Worm (Caenorhabditis elegans): ENCODE data around the gene C33D9.3.

Gene C33D9.3

ce11 chrIV:8772800-8773256, 19.9 kb downstream of the C33D9.3 start, which contains the start of gene F20C5.6:
F20C5.6 (minus strand) TSS chrIV:8773206.
- TF ChIP-seq rnt-1 (tag; optimal IDR thresholded peaks at IDR 0.05) (no peak), efl-1 (optimal IDR thresholded peaks at IDR 0.05) (no peak), efl-1 (GFP tag; optimal IDR thresholded peaks at IDR 0.05 in 1 of 2) (peak in 1 of 2 experiments; percentile 26)

DNA sequence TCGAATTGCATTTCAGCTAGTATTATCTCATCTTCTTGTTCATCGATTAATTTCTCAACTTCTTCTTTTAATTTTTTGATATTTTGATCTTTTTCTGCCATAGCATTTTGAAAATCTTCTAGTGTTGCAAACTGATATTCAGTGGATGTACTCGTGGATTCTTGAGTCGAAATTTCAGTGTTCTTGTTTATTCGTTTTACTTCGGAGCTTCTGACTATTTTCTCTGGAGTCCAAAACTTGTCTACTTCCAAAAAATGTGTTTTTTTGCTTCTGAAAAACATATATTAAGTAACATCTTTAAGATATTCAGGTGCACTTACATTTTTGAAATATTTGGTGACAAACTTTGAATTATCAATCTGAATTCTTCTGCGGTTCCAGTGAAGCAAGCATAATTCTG, 23.2 kb downstream of the C33D9.3 start, which contains the start of gene F20C5.5:
TSS of gene F20C5.5 (minus strand) at position 101 of the 400 bp plus-strand sequence.
- no peak for TF ChIP-seq efl-3 (GFP tag; optimal IDR thresholded peaks at IDR 0.05)
- no peak for TF ChIP-seq ama-1 (optimal IDR thresholded peaks at IDR 0.05)
- no peak for TF ChIP-seq nhr-71 (tag; optimal IDR thresholded peaks at IDR 0.05)
- no peak for TF ChIP-seq ceh-88 (GFP tag; IDR thresholded peaks at IDR 0.05)
- TF ChIP-seq aha-1 (tag; optimal IDR thresholded peaks at IDR 0.05): no peak
- no peak for TF ChIP-seq snpc-4 (tag; optimal IDR thresholded peaks at IDR 0.05)
- no peak for TF ChIP-seq rnt-1 (tag; optimal IDR thresholded peaks at IDR 0.05)
- no peak for TF ChIP-seq isw-1 (GFP tag; IDR thresholded peaks at IDR 0.05)
- no peak for TF ChIP-seq fkh-4 (tag; optimal IDR thresholded peaks at IDR 0.05; ENCODE audit: borderline replicate concordance)
- TF ChIP-seq hpl-2 (GFP tag; optimal IDR thresholded peaks at IDR 0.05): no peak
- TF ChIP-seq sptf-1 (tag; optimal IDR thresholded peaks at IDR 0.05): no peak
- no peak for TF ChIP-seq zip-4 (GFP tag; optimal IDR thresholded peaks at IDR 0.05)
- TF ChIP-seq nhr-77 (tag; optimal IDR thresholded peaks at IDR 0.05): no peak
- no peak for TF ChIP-seq grh-1 (GFP tag; IDR thresholded peaks at IDR 0.05)
- TF ChIP-seq ceh-82 (tag; optimal IDR thresholded peaks at IDR 0.05): no peak
- no peak for TF ChIP-seq swsn-7 (tag; optimal IDR thresholded peaks at IDR 0.05)
- no peak for TF ChIP-seq F16B12.6 (tag; optimal IDR thresholded peaks at IDR 0.05)
- TF ChIP-seq blmp-1 (tag; optimal IDR thresholded peaks at IDR 0.05): no peak
- no peak for TF ChIP-seq Y116A8C.19 (tag; optimal IDR thresholded peaks at IDR 0.05; ENCODE audit: borderline replicate concordance)

DNA sequence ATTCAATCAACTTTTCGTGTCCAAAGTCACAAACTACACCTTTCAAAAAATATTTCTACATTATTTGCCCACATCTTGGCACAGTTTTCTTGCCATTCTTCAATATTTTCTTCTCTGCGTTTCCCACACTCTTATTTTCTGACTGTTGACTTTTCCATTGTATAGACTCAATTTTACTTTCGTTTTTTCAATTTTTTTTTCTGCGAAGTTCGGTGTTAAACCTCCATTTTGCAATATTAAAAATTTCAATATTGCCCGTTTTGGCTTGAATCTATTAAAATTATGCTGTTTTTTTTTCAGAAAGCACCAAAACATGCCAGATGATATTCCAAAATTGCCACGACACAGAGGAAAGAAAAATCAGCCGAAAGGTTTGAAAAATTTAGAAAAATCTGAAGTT, 28.1 kb downstream of the C33D9.3 start, which contains the start of gene cdc-50.B:
TSS of gene cdc-50.B (plus strand) at position 301 of the 400 bp plus-strand sequence.
- TF ChIP-seq blmp-1 (tag; optimal IDR thresholded peaks at IDR 0.05) (peak; percentile 18), lin-14 (GFP tag; optimal IDR thresholded peaks at IDR 0.05) (no peak)

DNA sequence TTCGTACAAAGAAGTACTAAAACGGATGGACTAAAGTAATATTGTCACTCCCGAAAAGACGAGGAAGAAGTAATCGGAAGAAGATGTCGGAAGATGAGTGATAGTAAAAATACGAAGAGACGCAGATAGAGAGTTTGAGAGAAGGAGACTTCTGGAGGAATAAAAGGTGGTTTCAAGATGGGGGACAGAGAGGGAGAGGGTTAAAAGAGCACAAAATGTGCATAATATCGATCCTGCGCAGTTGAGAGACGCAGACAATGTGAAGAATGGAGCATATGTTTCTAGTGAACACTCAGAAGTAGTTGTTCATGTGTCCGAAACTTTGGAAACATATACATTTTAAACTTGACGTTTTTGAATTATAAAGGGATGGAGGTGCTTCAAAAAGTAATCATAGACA, 30.2 kb downstream of the C33D9.3 start:
- peak; percentile 49 for TF ChIP-seq unc-86 (tag; optimal IDR thresholded peaks at IDR 0.05)
- TF ChIP-seq unc-30 (tag; optimal IDR thresholded peaks at IDR 0.05): no peak
- peak; percentile 24 for TF ChIP-seq irx-1 (tag; optimal IDR thresholded peaks at IDR 0.05)
- no peak for TF ChIP-seq nhr-90 (tag; optimal IDR thresholded peaks at IDR 0.05; ENCODE audit: poor library complexity)
- TF ChIP-seq unc-62 (GFP tag; optimal IDR thresholded peaks at IDR 0.05): no peak
- TF ChIP-seq snpc-4 (tag; optimal IDR thresholded peaks at IDR 0.05): no peak
- TF ChIP-seq swsn-7 (tag; optimal IDR thresholded peaks at IDR 0.05): peak; percentile 49
- peak; percentile 65 for TF ChIP-seq fkh-4 (tag; optimal IDR thresholded peaks at IDR 0.05; ENCODE audit: borderline replicate concordance)
- peak; percentile 41 for TF ChIP-seq tbx-2 (tag; optimal IDR thresholded peaks at IDR 0.05)
- TF ChIP-seq dpl-1 (GFP tag; optimal IDR thresholded peaks at IDR 0.05): peak in 1 of 3 experiments; percentile 32
- no peak for TF ChIP-seq nhr-84 (tag; optimal IDR thresholded peaks at IDR 0.05)
- peak in 1 of 2 experiments; percentile 43 for TF ChIP-seq lin-35 (GFP tag; optimal IDR thresholded peaks at IDR 0.05)
- TF ChIP-seq alr-1 (tag; optimal IDR thresholded peaks at IDR 0.05; ENCODE audit: borderline replicate concordance): no peak
- TF ChIP-seq fos-1 (tag; optimal IDR thresholded peaks at IDR 0.05): peak; percentile 5
- TF ChIP-seq isw-1 (GFP tag; IDR thresholded peaks at IDR 0.05): peak; percentile 35
- TF ChIP-seq nhr-71 (tag; optimal IDR thresholded peaks at IDR 0.05): peak; percentile 53
- peak; percentile 15 to 66 (median 34) for TF ChIP-seq ceh-82 (tag; optimal IDR thresholded peaks at IDR 0.05)
- TF ChIP-seq lsy-2 (tag; optimal IDR thresholded peaks at IDR 0.05): peak; percentile 21 to 43
- peak; percentile 47 for TF ChIP-seq fkh-8 (tag; optimal IDR thresholded peaks at IDR 0.05)
- TF ChIP-seq efl-1 (optimal IDR thresholded peaks at IDR 0.05): peak; percentile 43 to 56
- TF ChIP-seq efl-1 (GFP tag; optimal IDR thresholded peaks at IDR 0.05 in 1 of 2): peak in 1 of 2 experiments; percentile 9
- TF ChIP-seq aha-1 (tag; optimal IDR thresholded peaks at IDR 0.05): no peak
- TF ChIP-seq lin-14 (GFP tag; optimal IDR thresholded peaks at IDR 0.05): peak; percentile 92
- no peak for TF ChIP-seq jun-1 (tag; optimal IDR thresholded peaks at IDR 0.05)
- peak; percentile 48 for TF ChIP-seq zag-1 (tag; optimal IDR thresholded peaks at IDR 0.05)
- no peak for TF ChIP-seq mep-1 (tag; optimal IDR thresholded peaks at IDR 0.05)
- no peak for TF ChIP-seq mab-9 (GFP tag; IDR thresholded peaks at IDR 0.05)
- TF ChIP-seq efl-3 (GFP tag; optimal IDR thresholded peaks at IDR 0.05): no peak
- TF ChIP-seq skn-1 (tag; optimal IDR thresholded peaks at IDR 0.05): peak; percentile 11
- peak; percentile 45 for TF ChIP-seq nhr-47 (tag; optimal IDR thresholded peaks at IDR 0.05)
- peak; percentile 92 for TF ChIP-seq dsc-1 (tag; optimal IDR thresholded peaks at IDR 0.05)
- TF ChIP-seq xbp-1 (tag; optimal IDR thresholded peaks at IDR 0.05): peak; percentile 14
- TF ChIP-seq fkh-10 (GFP tag; optimal IDR thresholded peaks at IDR 0.05): peak; percentile 84
- peak; percentile 46 for TF ChIP-seq egl-13 (tag; optimal IDR thresholded peaks at IDR 0.05)
